Fruit fly (Drosophila melanogaster) whole organism, embryonic: Measurements from ENCODE around the gene CG14273.

Experiments used
- CG10979 ChIP-seq: fragments of 200-800 bp; sonication (Bioruptor generic); optimal IDR thresholded peaks from 2 replicates; lab custom pipeline; 2018; ENCODE audit warnings: missing biosample characterization, mild to moderate bottlenecking, missing genetic modification characterization, moderate library complexity
- CG13424 ChIP-seq: fragments of 200-800 bp; sonication (Bioruptor generic); optimal IDR thresholded peaks from 2 replicates; lab custom pipeline; 2019; ENCODE audit warnings: missing biosample characterization, mild to moderate bottlenecking, missing genetic modification characterization, moderate library complexity
- CG14710 ChIP-seq: fragments of 200-800 bp; sonication (Bioruptor generic); optimal IDR thresholded peaks from 3 replicates; lab custom pipeline; 2019; ENCODE audit warnings: missing biosample characterization, mild to moderate bottlenecking, missing genetic modification characterization, moderate library complexity
- CG1603 ChIP-seq: fragments of 200-800 bp; sonication (Bioruptor generic); optimal IDR thresholded peaks from 2 replicates; lab custom pipeline; 2019; ENCODE audit warnings: missing biosample characterization, mild to moderate bottlenecking, missing genetic modification characterization, moderate library complexity
- CG17612 ChIP-seq: fragments of 200-800 bp; sonication (Bioruptor generic); IDR thresholded peaks from 2 replicates; pipeline ENCODE4 v1.3.6; 2022; ENCODE audit warnings: missing biosample characterization, missing genetic modification characterization
- CG2199 ChIP-seq: fragments of 200-800 bp; sonication (Bioruptor generic); IDR thresholded peaks from 3 replicates; pipeline ENCODE4 v1.3.6; 2022; ENCODE audit warnings: missing biosample characterization, missing genetic modification characterization
- CG3065 ChIP-seq: fragments of 200-800 bp; sonication (Bioruptor generic); optimal IDR thresholded peaks from 2 replicates; lab custom pipeline; 2016; ENCODE audit warnings: missing biosample characterization, missing genetic modification characterization
- CG31441 ChIP-seq: fragments of 200-800 bp; sonication (Bioruptor generic); IDR thresholded peaks from 2 replicates; pipeline ENCODE4 v1.3.6; 2022; ENCODE audit warnings: missing biosample characterization, missing genetic modification characterization
- CG32767 ChIP-seq: fragments of 200-800 bp; sonication (Bioruptor generic); IDR thresholded peaks from 2 replicates; pipeline ENCODE4 v1.3.6; 2022; ENCODE audit warnings: missing biosample characterization, missing genetic modification characterization
- CG3281 ChIP-seq: fragments of 200-800 bp; sonication (Bioruptor generic); optimal IDR thresholded peaks from 3 replicates; lab custom pipeline; 2017; ENCODE audit warnings: missing biosample characterization, mild to moderate bottlenecking, missing genetic modification characterization
- CG43689 ChIP-seq: fragments of 200-800 bp; sonication (Bioruptor generic); IDR thresholded peaks from 2 replicates; pipeline ENCODE4 v1.3.6; 2022; ENCODE audit warnings: missing biosample characterization, missing genetic modification characterization
- CG4404 ChIP-seq: fragments of 200-800 bp; sonication (Bioruptor generic); IDR thresholded peaks from 2 replicates; pipeline ENCODE4 v1.3.6; 2022; ENCODE audit warnings: missing biosample characterization, missing genetic modification characterization
- CG4707 ChIP-seq: fragments of 200-800 bp; sonication (Bioruptor generic); optimal IDR thresholded peaks from 2 replicates; lab custom pipeline; 2018; ENCODE audit warnings: missing biosample characterization, mild to moderate bottlenecking, missing genetic modification characterization, moderate library complexity
- CG7928 ChIP-seq: fragments of 200-800 bp; sonication (Bioruptor generic); optimal IDR thresholded peaks from 2 replicates; lab custom pipeline; 2017; ENCODE audit warnings: missing biosample characterization, mild to moderate bottlenecking, missing genetic modification characterization
- CG7987 ChIP-seq: fragments of 200-800 bp; sonication (Bioruptor generic); optimal IDR thresholded peaks from 2 replicates; lab custom pipeline; 2018; ENCODE audit warnings: missing biosample characterization, mild to moderate bottlenecking, missing genetic modification characterization, moderate library complexity
- CG8388 ChIP-seq: fragments of 200-800 bp; sonication (Bioruptor generic); optimal IDR thresholded peaks from 2 replicates; lab custom pipeline; 2019; ENCODE audit warnings: missing biosample characterization, mild to moderate bottlenecking, missing genetic modification characterization, moderate library complexity
- CG9437 ChIP-seq: fragments of 200-800 bp; sonication (Bioruptor generic); optimal IDR thresholded peaks from 2 replicates; lab custom pipeline; 2018; ENCODE audit warnings: missing biosample characterization, mild to moderate bottlenecking, missing genetic modification characterization
- E2f1 ChIP-seq: fragments of 200-800 bp; sonication (Bioruptor generic); IDR thresholded peaks from 2 replicates; pipeline ENCODE4 v1.3.6; 2022; ENCODE audit warnings: missing biosample characterization, missing genetic modification characterization
- Gug ChIP-seq: fragments of 200-800 bp; sonication (Bioruptor generic); IDR thresholded peaks from 4 replicates; pipeline ENCODE4 v1.3.6; 2022; ENCODE audit warnings: missing biosample characterization, missing genetic modification characterization
- H2.0 ChIP-seq: fragments of 200-800 bp; sonication (Bioruptor generic); IDR thresholded peaks from 2 replicates; pipeline ENCODE4 v1.3.6; 2022; ENCODE audit warnings: missing biosample characterization, missing genetic modification characterization
- Lpt ChIP-seq: fragments of >200 bp; optimal IDR thresholded peaks from 2 replicates; lab custom pipeline; 2018; ENCODE audit warnings: missing biosample characterization, missing genetic modification characterization
- NFAT ChIP-seq: fragments of 200-800 bp; sonication (Bioruptor generic); IDR thresholded peaks from 2 replicates; pipeline ENCODE4 v1.3.6; 2022; ENCODE audit warnings: missing biosample characterization, missing genetic modification characterization
- Ptx1 ChIP-seq: fragments of 200-800 bp; sonication (Bioruptor generic); IDR thresholded peaks from 2 replicates; pipeline ENCODE4 v1.3.6; 2022; ENCODE audit warnings: missing biosample characterization, missing genetic modification characterization
- Sox100B ChIP-seq: fragments of 200-800 bp; sonication (Bioruptor generic); optimal IDR thresholded peaks from 3 replicates; lab custom pipeline; 2018; ENCODE audit warnings: missing biosample characterization, mild to moderate bottlenecking, missing genetic modification characterization
- Usf ChIP-seq: fragments of 200-800 bp; sonication (Bioruptor generic); optimal IDR thresholded peaks from 2 replicates; lab custom pipeline; 2017; ENCODE audit warnings: missing genotype, missing biosample characterization, missing genetic modification characterization
- YL-1 ChIP-seq: fragments of 200-800 bp; sonication (Bioruptor generic); optimal IDR thresholded peaks from 3 replicates; lab custom pipeline; 2017; ENCODE audit warnings: missing biosample characterization, mild to moderate bottlenecking, missing genetic modification characterization
- bigmax ChIP-seq: fragments of 200-800 bp; sonication (Bioruptor generic); optimal IDR thresholded peaks from 2 replicates; lab custom pipeline; 2018; ENCODE audit warnings: missing biosample characterization, mild to moderate bottlenecking, missing genetic modification characterization
- corto ChIP-seq: fragments of 200-800 bp; sonication (Bioruptor generic); optimal IDR thresholded peaks from 2 replicates; lab custom pipeline; 2016; ENCODE audit warnings: missing biosample characterization, mild to moderate bottlenecking, missing genetic modification characterization, moderate library complexity
- crc ChIP-seq: fragments of 200-800 bp; sonication (Bioruptor generic); optimal IDR thresholded peaks from 2 replicates; lab custom pipeline; 2016; ENCODE audit warnings: missing biosample characterization, missing genetic modification characterization
- croc ChIP-seq: fragments of 200-800 bp; sonication (Bioruptor generic); conservative IDR thresholded peaks from 3 replicates; pipeline ENCODE4 v1.3.6; 2022; ENCODE audit warnings: missing biosample characterization, missing genetic modification characterization
- cwo ChIP-seq: fragments of 200-800 bp; sonication (Bioruptor generic); optimal IDR thresholded peaks from 3 replicates; lab custom pipeline; 2017; ENCODE audit warnings: missing biosample characterization, missing genetic modification characterization, mild to moderate bottlenecking, moderate library complexity, missing genetic modification reagents
- dmrt99B ChIP-seq: fragments of 200-800 bp; sonication (Bioruptor generic); optimal IDR thresholded peaks from 2 replicates; lab custom pipeline; 2018; ENCODE audit warnings: missing biosample characterization, mild to moderate bottlenecking, missing genetic modification characterization, moderate library complexity
- dysf ChIP-seq: fragments of 200-800 bp; sonication (Bioruptor generic); IDR thresholded peaks from 3 replicates; pipeline ENCODE4 v1.3.6; 2022; ENCODE audit warnings: missing biosample characterization, missing genetic modification characterization
- eve ChIP-seq, 2 experiments: fragments of >200 bp; optimal IDR thresholded peaks; 2 replicates each; lab custom pipeline; 2017; ENCODE audit warnings: missing biosample characterization in 2 of 2, missing genetic modification characterization in 2 of 2
- fd3F ChIP-seq: fragments of 200-800 bp; sonication (Bioruptor generic); optimal IDR thresholded peaks from 2 replicates; lab custom pipeline; 2018; ENCODE audit warnings: missing biosample characterization, mild to moderate bottlenecking, missing genetic modification characterization, moderate library complexity
- gcm ChIP-seq: fragments of 200-800 bp; sonication (Bioruptor generic); optimal IDR thresholded peaks from 2 replicates; lab custom pipeline; 2019; ENCODE audit warnings: missing biosample characterization, mild to moderate bottlenecking, missing genetic modification characterization, moderate library complexity
- gsb-n ChIP-seq: fragments of 200-800 bp; sonication (Bioruptor generic); optimal IDR thresholded peaks from 3 replicates; lab custom pipeline; 2018; ENCODE audit warnings: missing biosample characterization, mild to moderate bottlenecking, missing genetic modification characterization
- ham ChIP-seq: fragments of 200-800 bp; sonication (Bioruptor generic); IDR thresholded peaks from 2 replicates; pipeline ENCODE4 v1.3.6; 2022; ENCODE audit warnings: missing biosample characterization, missing genetic modification characterization
- her ChIP-seq: fragments of 200-800 bp; sonication (Bioruptor generic); optimal IDR thresholded peaks from 2 replicates; lab custom pipeline; 2016; ENCODE audit warnings: missing biosample characterization, missing genetic modification characterization
- klu ChIP-seq: fragments of 200-800 bp; sonication (Bioruptor generic); IDR thresholded peaks from 2 replicates; pipeline ENCODE4 v1.3.6; 2022; ENCODE audit warnings: missing biosample characterization, missing genetic modification characterization
- odd ChIP-seq: fragments of 200-800 bp; sonication (Bioruptor generic); optimal IDR thresholded peaks from 2 replicates; lab custom pipeline; 2017; ENCODE audit warnings: missing biosample characterization, mild to moderate bottlenecking, missing genetic modification characterization
- p53 ChIP-seq: fragments of 200-800 bp; sonication (Bioruptor generic); optimal IDR thresholded peaks from 2 replicates; lab custom pipeline; 2016; ENCODE audit warnings: missing biosample characterization, missing genetic modification characterization
- pho ChIP-seq: fragments of 200-800 bp; sonication (Bioruptor generic); optimal IDR thresholded peaks from 2 replicates; lab custom pipeline; 2016; ENCODE audit warnings: missing biosample characterization, missing genetic modification characterization
- ro ChIP-seq: fragments of 200-800 bp; sonication (Bioruptor generic); IDR thresholded peaks from 2 replicates; pipeline ENCODE4 v1.3.6; 2022; ENCODE audit warnings: missing biosample characterization, missing genetic modification characterization
- salm ChIP-seq: fragments of 200-800 bp; sonication (Bioruptor generic); optimal IDR thresholded peaks from 2 replicates; lab custom pipeline; 2018; ENCODE audit warnings: missing biosample characterization, mild to moderate bottlenecking, missing genetic modification characterization
- schlank ChIP-seq: fragments of 200-800 bp; sonication (Bioruptor generic); optimal IDR thresholded peaks from 2 replicates; lab custom pipeline; 2018; ENCODE audit warnings: missing biosample characterization, mild to moderate bottlenecking, missing genetic modification characterization
- sob ChIP-seq: fragments of 200-800 bp; sonication (Bioruptor generic); IDR thresholded peaks from 2 replicates; pipeline ENCODE4 v1.3.6; 2022; ENCODE audit warnings: missing biosample characterization, missing genetic modification characterization
- ssp ChIP-seq: fragments of 200-800 bp; sonication (Bioruptor generic); IDR thresholded peaks from 2 replicates; pipeline ENCODE4 v1.3.6; 2022; ENCODE audit warnings: missing biosample characterization, missing genetic modification characterization
- stc ChIP-seq: fragments of 200-800 bp; sonication (Bioruptor generic); IDR thresholded peaks from 2 replicates; pipeline ENCODE4 v1.3.6; 2022; ENCODE audit warnings: missing biosample characterization, missing genetic modification characterization
- vfl ChIP-seq: fragments of 200-800 bp; sonication (Bioruptor generic); optimal IDR thresholded peaks from 2 replicates; lab custom pipeline; 2016; ENCODE audit warnings: missing biosample characterization, missing genetic modification characterization
- wek ChIP-seq: fragments of 200-800 bp; sonication (Bioruptor generic); optimal IDR thresholded peaks from 3 replicates; lab custom pipeline; 2018; ENCODE audit warnings: missing biosample characterization, mild to moderate bottlenecking, missing genetic modification characterization, moderate library complexity
- zf30C ChIP-seq: fragments of 200-800 bp; sonication (Bioruptor generic); optimal IDR thresholded peaks from 3 replicates; lab custom pipeline; 2018; ENCODE audit warnings: missing biosample characterization, mild to moderate bottlenecking, missing genetic modification characterization

The CG14273 gene

dm6 chr2L:8382646-8383045 is 40.2 kb downstream of the CG14273 start, which contains the start of the genes CG13392 and Rcd4 (continued):
- TF ChIP-seq CG8388 (GFP tag; lab: Kevin White, UChicago), result peak; percentile 63
- TF ChIP-seq ham, result no peak
- TF ChIP-seq E2f1, result peak; percentile 33; the same call in 1 of the 2 replicates
- TF ChIP-seq ro, result no peak
- TF ChIP-seq zf30C (GFP tag; lab: Kevin White, UChicago), result peak; percentile 36
- TF ChIP-seq CG17612 (GFP tag; lab: Robert Waterston, UW), result no peak
- no peak for TF ChIP-seq cwo
- peak; percentile 21 for TF ChIP-seq dmrt99B (tag; lab: Kevin White, UChicago)
- TF ChIP-seq CG7928 (GFP tag; lab: Kevin White, UChicago), result peak; percentile 25
- TF ChIP-seq wek, result no peak
- no peak for TF ChIP-seq croc
- peak; percentile 34 for TF ChIP-seq CG9437 (GFP tag; lab: Kevin White, UChicago)
- TF ChIP-seq CG4404, result peak; percentile 48; the same call in 1 of the 2 replicates
- TF ChIP-seq gcm (GFP tag; lab: Kevin White, UChicago), result no peak
- TF ChIP-seq crc (GFP tag; lab: Kevin White, UChicago), result peak; percentile 69
- TF ChIP-seq eve (GFP tag; optimal IDR thresholded peaks at IDR 0.05; lab: Kevin White, UChicago), result no peak
- TF ChIP-seq CG2199 (GFP tag; lab: Robert Waterston, UW), result no peak
- peak; percentile 71 for TF ChIP-seq YL-1
- no peak for TF ChIP-seq Usf (GFP tag; lab: Kevin White, UChicago)
- TF ChIP-seq Lpt (GFP tag; lab: Kevin White, UChicago), result no peak
- peak; percentile 83 for TF ChIP-seq CG4707 (GFP tag; lab: Kevin White, UChicago)
- TF ChIP-seq ssp, result peak; percentile 32; the same call in 1 of the 2 replicates
- TF ChIP-seq her (GFP tag; lab: Kevin White, UChicago), result peak; percentile 81
- TF ChIP-seq bigmax (GFP tag; lab: Kevin White, UChicago), result peak; percentile 24
- peak; percentile 39 for TF ChIP-seq CG10979 (tag; lab: Kevin White, UChicago)
- TF ChIP-seq corto (GFP tag; lab: Kevin White, UChicago), result peak; percentile 38
- TF ChIP-seq CG13424 (tag; lab: Kevin White, UChicago), result peak; percentile 26
- no peak for TF ChIP-seq CG31441
- TF ChIP-seq NFAT (GFP tag; lab: Robert Waterston, UW), result peak; percentile 82
- no peak for TF ChIP-seq CG32767 (GFP tag; lab: Robert Waterston, UW)
- peak; percentile 26 for TF ChIP-seq p53 (GFP tag; lab: Kevin White, UChicago)
- TF ChIP-seq Sox100B (GFP tag; lab: Kevin White, UChicago), result no peak
- peak; percentile 91 for TF ChIP-seq sob
- peak; percentile 43; the same call in 1 of the 2 replicates for TF ChIP-seq klu
- peak; percentile 60 for TF ChIP-seq CG3281
- TF ChIP-seq H2.0 (GFP tag; lab: Robert Waterston, UW), result peak; percentile 57
- peak; percentile 62 for TF ChIP-seq schlank (tag; lab: Kevin White, UChicago)
- no peak for TF ChIP-seq stc (GFP tag; lab: Robert Waterston, UW)
- TF ChIP-seq CG14710, result peak; percentile 66
- peak; percentile 79 for TF ChIP-seq pho (GFP tag; lab: Kevin White, UChicago)
- peak; percentile 71 for TF ChIP-seq CG7987
- peak; percentile 16 for TF ChIP-seq fd3F (GFP tag; lab: Kevin White, UChicago)
- no peak for TF ChIP-seq salm (tag; lab: Kevin White, UChicago)
- peak; percentile 62 for TF ChIP-seq Ptx1
- TF ChIP-seq odd (GFP tag; lab: Kevin White, UChicago), result no peak
- TF ChIP-seq CG1603 (tag; lab: Kevin White, UChicago), result peak; percentile 85
- TF ChIP-seq vfl, result peak; percentile 68
- TF ChIP-seq gsb-n (tag; lab: Kevin White, UChicago), result peak; percentile 21
- TF ChIP-seq CG3065, result no peak
- peak; percentile 48; the same call in 1 of the 4 replicates for TF ChIP-seq Gug (GFP tag; lab: Robert Waterston, UW)
- no peak for TF ChIP-seq CG43689 (GFP tag; lab: Robert Waterston, UW)
- peak; percentile 72 for TF ChIP-seq dysf (GFP tag; lab: Robert Waterston, UW)
